Fruit fly (Drosophila melanogaster) whole organism, prepupa: ENCODE data around the gene deltaCOP.
A peak's percentile ranks its signal among the peaks of the same experiment; 100 is the strongest.

Experiments
- Blimp-1 ChIP-seq: fragments of 200-800 bp; sonication (Bioruptor generic); optimal IDR thresholded peaks from 3 replicates; lab custom pipeline; 2017; ENCODE audit warnings: missing biosample characterization, missing genetic modification characterization, mild to moderate bottlenecking, moderate library complexity, missing genetic modification reagents
- CG10631 ChIP-seq: fragments of 200-800 bp; sonication (Bioruptor generic); optimal IDR thresholded peaks from 2 replicates; lab custom pipeline; 2016; ENCODE audit warnings: missing biosample characterization, missing genetic modification characterization
- CG10669 ChIP-seq: fragments of 200-800 bp; sonication (Bioruptor generic); optimal IDR thresholded peaks from 3 replicates; lab custom pipeline; 2018; ENCODE audit warnings: missing biosample characterization, mild to moderate bottlenecking, missing genetic modification characterization, moderate library complexity
- CG11294 ChIP-seq: fragments of 200-800 bp; sonication (Bioruptor generic); IDR thresholded peaks from 2 replicates; pipeline ENCODE4 v1.3.6; 2022; ENCODE audit warnings: missing biosample characterization, missing genetic modification characterization
- CG11762 ChIP-seq: fragments of 200-800 bp; sonication (Bioruptor generic); optimal IDR thresholded peaks from 3 replicates; lab custom pipeline; 2016; ENCODE audit warnings: missing biosample characterization, missing genetic modification characterization; ENCODE audit not compliant: insufficient read depth
- CG11902 ChIP-seq: fragments of 200-800 bp; sonication (Bioruptor generic); optimal IDR thresholded peaks from 3 replicates; lab custom pipeline; 2016; ENCODE audit warnings: missing biosample characterization, missing genetic modification characterization
- CG15336 ChIP-seq: fragments of 200-800 bp; sonication (Bioruptor generic); IDR thresholded peaks from 2 replicates; pipeline ENCODE4 v1.3.6; 2022; ENCODE audit warnings: missing biosample characterization, missing genetic modification characterization
- CG1621 ChIP-seq: fragments of 200-800 bp; sonication (Bioruptor generic); optimal IDR thresholded peaks from 3 replicates; lab custom pipeline; 2018; ENCODE audit warnings: missing biosample characterization, mild to moderate bottlenecking, missing genetic modification characterization
- CG16779 ChIP-seq: fragments of 200-800 bp; sonication (Bioruptor generic); optimal IDR thresholded peaks from 3 replicates; lab custom pipeline; 2017; ENCODE audit warnings: missing biosample characterization, mild to moderate bottlenecking, missing genetic modification characterization
- CG3032 ChIP-seq: fragments of 200-800 bp; optimal IDR thresholded peaks from 2 replicates; lab custom pipeline; 2019; ENCODE audit warnings: missing biosample characterization, mild to moderate bottlenecking, missing genetic modification characterization, moderate library complexity
- CG31627 ChIP-seq: fragments of 200-800 bp; sonication (Bioruptor generic); optimal IDR thresholded peaks from 3 replicates; lab custom pipeline; 2016; ENCODE audit warnings: missing biosample characterization, missing genetic modification characterization
- CG32006 ChIP-seq: fragments of 200-800 bp; sonication (Bioruptor generic); optimal IDR thresholded peaks from 3 replicates; lab custom pipeline; 2017; ENCODE audit warnings: missing biosample characterization, mild to moderate bottlenecking, missing genetic modification characterization
- CG34406 ChIP-seq: fragments of 200-800 bp; sonication (Bioruptor generic); optimal IDR thresholded peaks from 3 replicates; lab custom pipeline; 2016; ENCODE audit warnings: missing biosample characterization, missing genetic modification characterization
- CG3919 ChIP-seq: fragments of 200-800 bp; sonication (Bioruptor generic); optimal IDR thresholded peaks from 3 replicates; lab custom pipeline; 2016; ENCODE audit warnings: missing biosample characterization, missing genetic modification characterization
- CG4318 ChIP-seq: fragments of 200-800 bp; sonication (Bioruptor generic); optimal IDR thresholded peaks from 3 replicates; lab custom pipeline; 2017; ENCODE audit warnings: missing biosample characterization, mild to moderate bottlenecking, missing genetic modification characterization
- CG6163 ChIP-seq: fragments of 200-800 bp; sonication (Bioruptor generic); IDR thresholded peaks from 3 replicates; pipeline ENCODE4 v1.3.6; 2022; ENCODE audit warnings: missing biosample characterization, missing genetic modification characterization
- CG6276 ChIP-seq: fragments of 200-800 bp; sonication (Bioruptor generic); optimal IDR thresholded peaks from 2 replicates; lab custom pipeline; 2017; ENCODE audit warnings: missing biosample characterization, mild to moderate bottlenecking, missing genetic modification characterization
- CG6792 ChIP-seq: fragments of 200-800 bp; sonication (Bioruptor generic); optimal IDR thresholded peaks from 3 replicates; lab custom pipeline; 2016; ENCODE audit warnings: missing biosample characterization, missing genetic modification characterization
- CG6854 ChIP-seq: fragments of 200-800 bp; sonication (Bioruptor generic); optimal IDR thresholded peaks from 2 replicates; lab custom pipeline; 2017; ENCODE audit warnings: missing biosample characterization, mild to moderate bottlenecking, missing genetic modification characterization
- CG8119 ChIP-seq: fragments of 200-800 bp; sonication (Bioruptor generic); IDR thresholded peaks from 3 replicates; pipeline ENCODE4 v1.3.6; 2022; ENCODE audit warnings: missing biosample characterization, missing genetic modification characterization
- CG8319 ChIP-seq: fragments of 200-800 bp; sonication (Bioruptor generic); optimal IDR thresholded peaks from 3 replicates; lab custom pipeline; 2016; ENCODE audit warnings: missing biosample characterization, missing genetic modification characterization
- CG8632 ChIP-seq: fragments of 200-800 bp; sonication (Bioruptor generic); optimal IDR thresholded peaks from 3 replicates; lab custom pipeline; 2016; ENCODE audit warnings: missing biosample characterization, missing genetic modification characterization
- CG9139 ChIP-seq: fragments of 200-800 bp; sonication (Bioruptor generic); optimal IDR thresholded peaks from 3 replicates; lab custom pipeline; 2017; ENCODE audit warnings: missing biosample characterization, mild to moderate bottlenecking, missing genetic modification characterization
- Eip75B ChIP-seq: fragments of 200-800 bp; sonication (Bioruptor generic); optimal IDR thresholded peaks from 3 replicates; lab custom pipeline; 2016; ENCODE audit warnings: missing biosample characterization, missing genetic modification characterization
- Eip93F ChIP-seq: fragments of 200-800 bp; sonication (Bioruptor generic); optimal IDR thresholded peaks from 2 replicates; lab custom pipeline; 2016; ENCODE audit warnings: missing biosample characterization, mild to moderate bottlenecking, missing genetic modification characterization
- Ets21C ChIP-seq: fragments of 200-800 bp; sonication (Bioruptor generic); optimal IDR thresholded peaks from 3 replicates; lab custom pipeline; 2016; ENCODE audit warnings: missing biosample characterization, missing genetic modification characterization
- Ets96B ChIP-seq: fragments of 200-800 bp; optimal IDR thresholded peaks from 2 replicates; lab custom pipeline; 2019; ENCODE audit warnings: missing biosample characterization, mild to moderate bottlenecking, missing genetic modification characterization, moderate library complexity
- Hr38 ChIP-seq: sonication (Bioruptor generic); optimal IDR thresholded peaks from 2 replicates; lab custom pipeline; 2016; ENCODE audit warnings: missing biosample characterization, missing genetic modification characterization
- Hr39 ChIP-seq: fragments of 200-800 bp; sonication (Bioruptor generic); optimal IDR thresholded peaks from 2 replicates; lab custom pipeline; 2016; ENCODE audit warnings: missing biosample characterization, missing genetic modification characterization
- Hr4 ChIP-seq: fragments of 200-800 bp; sonication (Bioruptor generic); optimal IDR thresholded peaks from 3 replicates; lab custom pipeline; 2016; ENCODE audit warnings: missing biosample characterization, missing genetic modification characterization
- Lpt ChIP-seq: fragments of 200-800 bp; sonication (Bioruptor generic); optimal IDR thresholded peaks from 3 replicates; lab custom pipeline; 2016; ENCODE audit warnings: missing biosample characterization, missing genetic modification characterization
- Met ChIP-seq: fragments of 200-800 bp; sonication (Bioruptor generic); optimal IDR thresholded peaks from 3 replicates; lab custom pipeline; 2016; ENCODE audit warnings: missing biosample characterization, missing genetic modification characterization
- OdsH ChIP-seq: fragments of 200-800 bp; sonication (Bioruptor generic); optimal IDR thresholded peaks from 3 replicates; lab custom pipeline; 2016; ENCODE audit warnings: missing biosample characterization, missing genetic modification characterization
- Smox ChIP-seq: fragments of 200-800 bp; sonication (Bioruptor generic); optimal IDR thresholded peaks from 3 replicates; lab custom pipeline; 2016; ENCODE audit warnings: missing biosample characterization, missing genetic modification characterization
- Sox102F ChIP-seq: fragments of 200-800 bp; sonication (Bioruptor generic); optimal IDR thresholded peaks from 2 replicates; lab custom pipeline; 2016; ENCODE audit warnings: missing biosample characterization, mild to moderate bottlenecking, missing genetic modification characterization
- Sox14 ChIP-seq: fragments of 200-800 bp; sonication (Bioruptor generic); optimal IDR thresholded peaks from 3 replicates; lab custom pipeline; 2016; ENCODE audit warnings: missing biosample characterization, missing genetic modification characterization
- Sox15 ChIP-seq: fragments of 200-800 bp; sonication (Bioruptor generic); optimal IDR thresholded peaks from 3 replicates; lab custom pipeline; 2016; ENCODE audit warnings: missing biosample characterization, missing genetic modification characterization
- achi ChIP-seq: fragments of 200-800 bp; sonication (Bioruptor generic); optimal IDR thresholded peaks from 3 replicates; lab custom pipeline; 2016; ENCODE audit warnings: missing biosample characterization, missing genetic modification characterization
- cyc ChIP-seq: fragments of 200-800 bp; sonication (Bioruptor generic); optimal IDR thresholded peaks from 3 replicates; lab custom pipeline; 2016; ENCODE audit warnings: missing biosample characterization, missing genetic modification characterization
- dac ChIP-seq: fragments of 200-800 bp; sonication (Bioruptor generic); optimal IDR thresholded peaks from 2 replicates; lab custom pipeline; 2017; ENCODE audit warnings: missing biosample characterization, mild to moderate bottlenecking, missing genetic modification characterization
- dsx ChIP-seq: fragments of 200-800 bp; optimal IDR thresholded peaks from 3 replicates; lab custom pipeline; 2019; ENCODE audit warnings: missing biosample characterization, mild to moderate bottlenecking, missing genetic modification characterization, moderate library complexity; ENCODE audit not compliant: poor library complexity, severe bottlenecking
- eg ChIP-seq: fragments of 200-800 bp; sonication (Bioruptor generic); IDR thresholded peaks from 3 replicates; pipeline ENCODE4 v1.3.6; 2022; ENCODE audit warnings: missing biosample characterization, missing genetic modification characterization
- fd59A ChIP-seq: fragments of 200-800 bp; sonication (Bioruptor generic); optimal IDR thresholded peaks from 2 replicates; lab custom pipeline; 2017; ENCODE audit warnings: missing biosample characterization, mild to moderate bottlenecking, missing genetic modification characterization, missing genetic modification reagents
- fd85E ChIP-seq: fragments of 200-800 bp; sonication (Bioruptor generic); optimal IDR thresholded peaks from 3 replicates; lab custom pipeline; 2016; ENCODE audit warnings: missing biosample characterization, missing genetic modification characterization
- fkh ChIP-seq: fragments of 200-800 bp; sonication (Bioruptor generic); optimal IDR thresholded peaks from 3 replicates; lab custom pipeline; 2017; ENCODE audit warnings: missing biosample characterization, mild to moderate bottlenecking, missing genetic modification characterization, moderate library complexity
- lz ChIP-seq: fragments of 200-800 bp; sonication (Bioruptor generic); optimal IDR thresholded peaks from 3 replicates; lab custom pipeline; 2016; ENCODE audit warnings: missing biosample characterization, missing genetic modification characterization
- net ChIP-seq: fragments of 200-800 bp; sonication (Bioruptor generic); optimal IDR thresholded peaks from 3 replicates; lab custom pipeline; 2016; ENCODE audit warnings: missing biosample characterization, missing genetic modification characterization
- pdm3 ChIP-seq: fragments of 200-800 bp; sonication (Bioruptor generic); optimal IDR thresholded peaks from 3 replicates; lab custom pipeline; 2016; ENCODE audit warnings: missing biosample characterization, missing genetic modification characterization
- ss ChIP-seq, 2 experiments: fragments of 200-800 bp; sonication (Bioruptor generic); optimal IDR thresholded peaks; 2 replicates in 1 of 2; 3 replicates in 1 of 2; lab custom pipeline; 2017 to 2018; ENCODE audit warnings: mild to moderate bottlenecking in 2 of 2, missing biosample characterization in 2 of 2, missing genetic modification characterization in 2 of 2, moderate library complexity in 1 of 2
- svp ChIP-seq: fragments of 200-800 bp; sonication (Bioruptor generic); peaks from one replicate; lab custom pipeline; 2016; ENCODE audit warnings: missing biosample characterization, missing genetic modification characterization
- topi ChIP-seq: fragments of 200-800 bp; sonication (Bioruptor generic); optimal IDR thresholded peaks from 3 replicates; lab custom pipeline; 2016; ENCODE audit warnings: missing biosample characterization, missing genetic modification characterization
- vri ChIP-seq: fragments of 200-800 bp; sonication (Bioruptor generic); optimal IDR thresholded peaks from 3 replicates; lab custom pipeline; 2016; ENCODE audit warnings: missing biosample characterization, mild to moderate bottlenecking, missing genetic modification characterization

The deltaCOP gene

DNA sequence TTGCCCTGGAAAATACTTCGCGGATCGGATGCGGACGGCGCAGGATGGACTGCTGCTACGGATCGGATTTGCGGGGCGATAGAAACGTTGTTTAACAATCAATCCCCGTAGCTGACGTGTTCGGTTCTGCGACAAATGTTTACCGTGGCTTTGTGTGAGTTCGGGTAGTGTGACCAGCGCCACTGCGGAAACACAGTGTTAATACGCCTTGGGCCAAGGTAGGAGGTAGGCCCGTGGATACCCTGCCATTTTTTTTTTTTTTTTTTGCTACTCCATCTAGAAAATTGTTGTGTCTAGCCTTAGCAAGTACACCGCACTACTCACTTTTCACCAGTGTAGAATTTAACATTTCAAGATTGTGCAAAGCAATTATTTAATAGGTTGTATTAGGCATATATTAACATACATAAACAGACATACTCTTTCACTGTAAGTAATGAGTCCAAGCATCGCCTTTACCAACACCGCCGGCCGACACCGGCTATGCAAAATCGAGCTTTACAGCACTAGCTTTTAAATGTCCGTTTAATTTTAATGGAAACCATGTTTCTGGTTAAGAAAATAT lies at the start of gene deltaCOP:
Gene deltaCOP, minus strand, starts transcription at position 171 of the 565 bp plus-strand sequence.
- TF ChIP-seq CG1621 (tag; lab: Kevin White, UChicago) (peak; percentile 47), CG15336 (GFP tag; lab: Robert Waterston, UW) (peak; percentile 76), Hr38 (GFP tag; lab: Kevin White, UChicago) (peak; percentile 23), CG10669 (GFP tag; lab: Kevin White, UChicago) (no peak), eg (GFP tag; lab: Robert Waterston, UW) (peak; percentile 72; the same call in 2 of the 3 replicates), CG11762 (GFP tag; lab: Kevin White, UChicago) (peak; percentile 70), CG9139 (GFP tag; lab: Kevin White, UChicago) (no peak), topi (peak; percentile 90), CG8119 (GFP tag; lab: Robert Waterston, UW) (peak; percentile 73; the same call in 2 of the 3 replicates), Hr4 (GFP tag; lab: Kevin White, UChicago) (no peak), Eip93F (no peak), CG4318 (no peak), CG3032 (tag; lab: Kevin White, UChicago) (peak; percentile 76), Met (no peak), CG11294 (GFP tag; lab: Robert Waterston, UW) (peak; percentile 72), Hr39 (GFP tag; lab: Kevin White, UChicago) (peak; percentile 90), CG3919 (GFP tag; lab: Kevin White, UChicago) (peak; percentile 87), dsx (peak; percentile 59), CG8319 (GFP tag; lab: Kevin White, UChicago) (peak; percentile 70), fd59A (GFP tag; lab: Kevin White, UChicago) (peak; percentile 74), CG16779 (tag; lab: Kevin White, UChicago) (no peak), net (GFP tag; lab: Kevin White, UChicago) (peak; percentile 81), CG34406 (GFP tag; lab: Kevin White, UChicago) (peak; percentile 83), Ets96B (tag; lab: Kevin White, UChicago) (peak; percentile 72), CG6792 (GFP tag; lab: Kevin White, UChicago) (peak; percentile 88), fkh (GFP tag; lab: Kevin White, UChicago) (no peak), Ets21C (GFP tag; lab: Kevin White, UChicago) (peak; percentile 89), CG8632 (GFP tag; lab: Kevin White, UChicago) (peak; percentile 85), Sox102F (GFP tag; lab: Kevin White, UChicago) (no peak), CG6163 (GFP tag; lab: Robert Waterston, UW) (peak; percentile 82), pdm3 (GFP tag; lab: Kevin White, UChicago) (no peak), Blimp-1 (GFP tag; lab: Kevin White, UChicago) (no peak), CG11902 (no peak), ss (GFP tag; optimal IDR thresholded peaks at IDR 0.05; lab: Kevin White, UChicago) (peak in 1 of 2 experiments; percentile 80), achi (GFP tag; lab: Kevin White, UChicago) (peak; percentile 84), CG10631 (GFP tag; lab: Kevin White, UChicago) (no peak), CG6276 (GFP tag; lab: Kevin White, UChicago) (no peak), CG32006 (GFP tag; lab: Kevin White, UChicago) (peak; percentile 87), Sox14 (GFP tag; lab: Kevin White, UChicago) (peak; percentile 93), Smox (GFP tag; lab: Kevin White, UChicago) (no peak), OdsH (GFP tag; lab: Kevin White, UChicago) (no peak), Eip75B (peak; percentile 89), Lpt (GFP tag; lab: Kevin White, UChicago) (peak; percentile 77), CG31627 (GFP tag; lab: Kevin White, UChicago) (peak; percentile 92), CG6854 (peak; percentile 16), vri (GFP tag; lab: Kevin White, UChicago) (no peak), lz (peak; percentile 91), dac (GFP tag; lab: Kevin White, UChicago) (no peak), fd85E (GFP tag; lab: Kevin White, UChicago) (no peak), svp (GFP tag; lab: Kevin White, UChicago) (peak; percentile 92), Sox15 (GFP tag; lab: Kevin White, UChicago) (peak; percentile 84), cyc (GFP tag; lab: Kevin White, UChicago) (peak; percentile 89)
